Fruit fly (Drosophila melanogaster): Measurements from ENCODE around the gene mtSSB.

mtSSB gene

dm6 chr3R:16251270-16251925 is 46.3 kb upstream of the mtSSB start (continued):
- TF ChIP-seq Rfx (GFP tag; IDR thresholded peaks at IDR 0.05): no peak
- no peak for TF ChIP-seq Jarid2 (GFP tag; optimal IDR thresholded peaks at IDR 0.05)
- TF ChIP-seq salm (tag; optimal IDR thresholded peaks at IDR 0.05): no peak
- TF ChIP-seq NK7.1 (GFP tag; optimal IDR thresholded peaks at IDR 0.05): no peak
- TF ChIP-seq CG14050 (GFP tag; IDR thresholded peaks at IDR 0.05): no peak
- TF ChIP-seq mirr (GFP tag; optimal IDR thresholded peaks at IDR 0.05): no peak
- TF ChIP-seq CrebB (tag; optimal IDR thresholded peaks at IDR 0.05): no peak
- TF ChIP-seq CG2199 (GFP tag; IDR thresholded peaks at IDR 0.05): no peak
- TF ChIP-seq CG11723 (GFP tag; optimal IDR thresholded peaks at IDR 0.05): no peak
- no peak for TF ChIP-seq sens (GFP tag)
- peak; percentile 94 for TF ChIP-seq zen (tag; optimal IDR thresholded peaks at IDR 0.05)
- no peak for TF ChIP-seq sr (GFP tag; IDR thresholded peaks at IDR 0.05)
- TF ChIP-seq Max (GFP tag; optimal IDR thresholded peaks at IDR 0.05): no peak
- TF ChIP-seq bsh (GFP tag; optimal IDR thresholded peaks at IDR 0.05): no peak
- TF ChIP-seq fd102C (GFP tag; optimal IDR thresholded peaks at IDR 0.05): no peak
- no peak for TF ChIP-seq eve (GFP tag; optimal IDR thresholded peaks at IDR 0.05)
- TF ChIP-seq twi (tag; optimal IDR thresholded peaks at IDR 0.05): peak; percentile 41
- no peak for TF ChIP-seq CHES-1-like (GFP tag; optimal IDR thresholded peaks at IDR 0.05)
- TF ChIP-seq D (optimal IDR thresholded peaks at IDR 0.05): peak; percentile 93
- no peak for TF ChIP-seq D (GFP tag; optimal IDR thresholded peaks at IDR 0.05)
- no peak for TF ChIP-seq gcm (GFP tag; optimal IDR thresholded peaks at IDR 0.05)
- peak; percentile 51 for TF ChIP-seq Ets65A (GFP tag)
- TF ChIP-seq onecut (GFP tag; IDR thresholded peaks at IDR 0.05): no peak
- TF ChIP-seq ab (GFP tag; optimal IDR thresholded peaks at IDR 0.05): no peak
- TF ChIP-seq oc (tag; optimal IDR thresholded peaks at IDR 0.05): peak; percentile 69
- TF ChIP-seq CG12236 (GFP tag; optimal IDR thresholded peaks at IDR 0.05): no peak
- peak; percentile 8 for TF ChIP-seq nerfin-1 (tag; optimal IDR thresholded peaks at IDR 0.05)
- no peak for TF ChIP-seq sob (GFP tag; IDR thresholded peaks at IDR 0.05)
- TF ChIP-seq luna (GFP tag; optimal IDR thresholded peaks at IDR 0.05): no peak
- TF ChIP-seq Bdp1 (GFP tag; optimal IDR thresholded peaks at IDR 0.05): no peak
- TF ChIP-seq zen2 (GFP tag; IDR thresholded peaks at IDR 0.05; ENCODE audit: partially characterized antibody): no peak
- no peak for TF ChIP-seq nmo (GFP tag; optimal IDR thresholded peaks at IDR 0.05)
- TF ChIP-seq tna (GFP tag; IDR thresholded peaks at IDR 0.05; ENCODE audit: partially characterized antibody): no peak
- no peak for TF ChIP-seq CG3995 (GFP tag; optimal IDR thresholded peaks at IDR 0.05)
- TF ChIP-seq dan (GFP tag; IDR thresholded peaks at IDR 0.05): no peak
- peak; percentile 16 for TF ChIP-seq CG13894 (tag; optimal IDR thresholded peaks at IDR 0.05)
- TF ChIP-seq CG6654 (GFP tag; optimal IDR thresholded peaks at IDR 0.05): no peak
- no peak for TF ChIP-seq CG2129 (GFP tag; IDR thresholded peaks at IDR 0.05; ENCODE audit: partially characterized antibody)
- TF ChIP-seq cas (GFP tag; IDR thresholded peaks at IDR 0.05): no peak
- TF ChIP-seq Nf-YA (GFP tag; IDR thresholded peaks at IDR 0.05): no peak
- no peak for TF ChIP-seq CG14860 (GFP tag; IDR thresholded peaks at IDR 0.05; ENCODE audit: partially characterized antibody)
- no peak for TF ChIP-seq CG12299 (tag; optimal IDR thresholded peaks at IDR 0.05)
- no peak for TF ChIP-seq CG33213 (GFP tag; optimal IDR thresholded peaks at IDR 0.05)
- TF ChIP-seq Hmx (GFP tag; optimal IDR thresholded peaks at IDR 0.05): no peak
- TF ChIP-seq Doc2 (GFP tag; IDR thresholded peaks at IDR 0.05): no peak
- no peak for TF ChIP-seq CG8944 (GFP tag; optimal IDR thresholded peaks at IDR 0.05)
- TF ChIP-seq CG8089 (GFP tag; optimal IDR thresholded peaks at IDR 0.05): no peak
- TF ChIP-seq her (GFP tag; optimal IDR thresholded peaks at IDR 0.05): no peak
- no peak for TF ChIP-seq z (GFP tag; IDR thresholded peaks at IDR 0.05)
- no peak for TF ChIP-seq Rx (GFP tag; IDR thresholded peaks at IDR 0.05)
- TF ChIP-seq hth (optimal IDR thresholded peaks at IDR 0.05): peak; percentile 89
- TF ChIP-seq CG10321 (GFP tag; IDR thresholded peaks at IDR 0.05): no peak

All from whole organism, embryonic.